Worm (Caenorhabditis elegans) whole organism, young adult: Measurements from ENCODE around the gene col-120.

ENCODE experiments used
- C17E4.6 ChIP-seq: fragments of 200-800 bp; sonication (Bioruptor generic); IDR thresholded peaks from 2 replicates; pipeline ENCODE4 v1.3.6; 2022; ENCODE audit warnings: missing genetic modification reagents, missing genetic modification characterization, missing compliant biosample characterization
- F10E7.11 ChIP-seq: sonication (generic microtip); optimal IDR thresholded peaks from 2 replicates; lab custom pipeline; 2017; ENCODE audit warnings: mild to moderate bottlenecking, missing genetic modification characterization, moderate library complexity, missing compliant biosample characterization
- F57A8.1 ChIP-seq: fragments of 200-800 bp; sonication (Bioruptor generic); optimal IDR thresholded peaks from 2 replicates; lab custom pipeline; 2018; ENCODE audit warnings: mild to moderate bottlenecking, missing genetic modification characterization, moderate library complexity, missing compliant biosample characterization
- K11D2.4 ChIP-seq: fragments of 200-800 bp; sonication (Bioruptor generic); IDR thresholded peaks from 2 replicates; pipeline ENCODE4 v1.3.6; 2022; ENCODE audit warnings: missing genetic modification reagents, missing genetic modification characterization, missing compliant biosample characterization
- T26A5.8 ChIP-seq: sonication (generic microtip); optimal IDR thresholded peaks from 2 replicates; lab custom pipeline; 2016; ENCODE audit warnings: missing genetic modification characterization, missing compliant biosample characterization
- akir-1 ChIP-seq: fragments of 200-800 bp; sonication (Bioruptor generic); optimal IDR thresholded peaks from 2 replicates; lab custom pipeline; 2018; ENCODE audit warnings: mild to moderate bottlenecking, missing genetic modification characterization, moderate library complexity, missing compliant biosample characterization
- aptf-3 ChIP-seq: fragments of 200-800 bp; sonication (Bioruptor generic); IDR thresholded peaks from 2 replicates; pipeline ENCODE4 v1.3.6; 2022; ENCODE audit warnings: missing genetic modification characterization, missing compliant biosample characterization
- atf-7 ChIP-seq: sonication (generic microtip); optimal IDR thresholded peaks from 2 replicates; lab custom pipeline; 2017; ENCODE audit warnings: mild to moderate bottlenecking, missing genetic modification characterization, missing compliant biosample characterization
- attf-3 ChIP-seq: fragments of 200-800 bp; sonication (Bioruptor generic); conservative IDR thresholded peaks from 2 replicates; pipeline ENCODE4 v1.3.6; 2022; ENCODE audit warnings: missing genetic modification reagents, missing genetic modification characterization, missing compliant biosample characterization
- attf-5 ChIP-seq: fragments of 200-800 bp; sonication (Bioruptor generic); optimal IDR thresholded peaks from 2 replicates; lab custom pipeline; 2018; ENCODE audit warnings: mild to moderate bottlenecking, missing genetic modification characterization, missing compliant biosample characterization
- attf-6 ChIP-seq: fragments of 200-800 bp; sonication (Bioruptor generic); IDR thresholded peaks from 2 replicates; pipeline ENCODE4 v1.3.6; 2022; ENCODE audit warnings: missing genetic modification reagents, missing genetic modification characterization, missing compliant biosample characterization
- bed-2 ChIP-seq: fragments of 200-800 bp; sonication (Bioruptor generic); IDR thresholded peaks from 2 replicates; pipeline ENCODE4 v1.3.6; 2022; ENCODE audit warnings: missing genetic modification reagents, missing genetic modification characterization, missing compliant biosample characterization
- ccch-3 ChIP-seq: fragments of 200-800 bp; sonication (Bioruptor generic); optimal IDR thresholded peaks from 2 replicates; lab custom pipeline; 2018; ENCODE audit warnings: mild to moderate bottlenecking, missing genetic modification characterization, missing compliant biosample characterization
- cebp-1 ChIP-seq, 2 experiments: fragments of 200-800 bp in 1 of 2; sonication (Bioruptor generic) in 1 of 2; sonication (generic microtip) in 1 of 2; IDR thresholded peaks in 1 of 2; optimal IDR thresholded peaks in 1 of 2; 2 replicates each; pipeline versions ENCODE4 v1.3.6 to Lab custom; 2017 to 2022; ENCODE audit warnings: missing compliant biosample characterization in 2 of 2, missing genetic modification characterization in 2 of 2, mild to moderate bottlenecking in 1 of 2, missing genetic modification reagents in 1 of 2, moderate library complexity in 1 of 2
- cebp-2 ChIP-seq: fragments of 200-800 bp; sonication (Bioruptor generic); IDR thresholded peaks from 2 replicates; pipeline ENCODE4 v1.3.6; 2022; ENCODE audit warnings: missing genetic modification characterization, missing compliant biosample characterization
- ceh-100 ChIP-seq: fragments of 200-800 bp; sonication (Bioruptor generic); IDR thresholded peaks from 2 replicates; pipeline ENCODE4 v1.3.6; 2022; ENCODE audit warnings: missing genetic modification reagents, missing genetic modification characterization, missing compliant biosample characterization
- ceh-27 ChIP-seq: fragments of 200-800 bp; sonication (Bioruptor generic); optimal IDR thresholded peaks from 2 replicates; lab custom pipeline; 2018; ENCODE audit warnings: mild to moderate bottlenecking, missing genetic modification characterization, moderate library complexity, missing compliant biosample characterization
- ceh-40 ChIP-seq: fragments of 200-800 bp; sonication (Bioruptor generic); IDR thresholded peaks from 2 replicates; pipeline ENCODE4 v1.3.6; 2022; ENCODE audit warnings: missing genetic modification characterization, missing compliant biosample characterization
- ceh-91 ChIP-seq: fragments of 200-800 bp; sonication (Bioruptor generic); IDR thresholded peaks from 2 replicates; pipeline ENCODE4 v1.3.6; 2022; ENCODE audit warnings: missing genetic modification reagents, missing genetic modification characterization, missing compliant biosample characterization
- dpff-1 ChIP-seq: sonication (generic microtip); optimal IDR thresholded peaks from 2 replicates; lab custom pipeline; 2017; ENCODE audit warnings: mild to moderate bottlenecking, missing genetic modification characterization, missing compliant biosample characterization
- efl-1 ChIP-seq: fragments of 150-350 bp; optimal IDR thresholded peaks from 2 replicates; lab custom pipeline; 2014; ENCODE audit warnings: missing biosample characterization, missing genetic modification reagents, missing genetic modification characterization
- egl-18 ChIP-seq: fragments of 200-800 bp; sonication (Bioruptor generic); IDR thresholded peaks from 2 replicates; pipeline ENCODE4 v1.3.6; 2022; ENCODE audit warnings: missing genetic modification reagents, missing genetic modification characterization, missing compliant biosample characterization
- egrh-3 ChIP-seq: fragments of 200-800 bp; sonication (Bioruptor generic); IDR thresholded peaks from 2 replicates; pipeline ENCODE4 v1.3.6; 2022; ENCODE audit warnings: missing genetic modification reagents, missing genetic modification characterization, missing compliant biosample characterization
- ekl-4 ChIP-seq: fragments of 200-800 bp; sonication (Bioruptor generic); IDR thresholded peaks from 2 replicates; pipeline ENCODE4 v1.3.6; 2022; ENCODE audit warnings: missing genetic modification reagents, missing genetic modification characterization, missing compliant biosample characterization
- ets-4 ChIP-seq: fragments of 200-800 bp; sonication (Bioruptor generic); optimal IDR thresholded peaks from 2 replicates; lab custom pipeline; 2018; ENCODE audit warnings: mild to moderate bottlenecking, missing genetic modification characterization, missing compliant biosample characterization
- hmg-20 ChIP-seq: fragments of 200-800 bp; sonication (Bioruptor generic); IDR thresholded peaks from 2 replicates; pipeline ENCODE4 v1.3.6; 2022; ENCODE audit warnings: missing genetic modification reagents, missing genetic modification characterization, missing compliant biosample characterization
- hsf-1 ChIP-seq: fragments of 200-800 bp; sonication (Bioruptor generic); IDR thresholded peaks from 2 replicates; pipeline ENCODE4 v1.3.6; 2022; ENCODE audit warnings: missing genetic modification reagents, missing genetic modification characterization, missing compliant biosample characterization
- let-526 ChIP-seq: fragments of 200-800 bp; sonication (Bioruptor generic); IDR thresholded peaks from 2 replicates; pipeline ENCODE4 v1.3.6; 2022; ENCODE audit warnings: missing genetic modification reagents, missing genetic modification characterization, missing compliant biosample characterization
- lir-1 ChIP-seq: fragments of 200-800 bp; sonication (Bioruptor generic); conservative IDR thresholded peaks from 2 replicates; pipeline ENCODE4 v1.3.6; 2022; ENCODE audit warnings: missing genetic modification reagents, missing genetic modification characterization, missing compliant biosample characterization
- lsy-27 ChIP-seq: sonication (generic microtip); optimal IDR thresholded peaks from 2 replicates; lab custom pipeline; 2017; ENCODE audit warnings: missing genetic modification characterization, mild to moderate bottlenecking, missing compliant biosample characterization, antibody characterized with exemption, missing genotype, borderline replicate concordance; ENCODE audit not compliant: insufficient read depth
- madf-8 ChIP-seq: fragments of 200-800 bp; sonication (Bioruptor generic); conservative IDR thresholded peaks from 2 replicates; pipeline ENCODE4 v1.3.6; 2022; ENCODE audit warnings: missing genetic modification reagents, missing genetic modification characterization, missing compliant biosample characterization
- mel-28 ChIP-seq: sonication (generic microtip); optimal IDR thresholded peaks from 2 replicates; lab custom pipeline; 2016; ENCODE audit warnings: borderline replicate concordance, mild to moderate bottlenecking, missing genetic modification characterization, missing compliant biosample characterization
- mes-4 ChIP-seq: sonication (generic microtip); optimal IDR thresholded peaks from 2 replicates; lab custom pipeline; 2016; ENCODE audit warnings: missing genotype, missing genetic modification characterization, missing compliant biosample characterization
- nfya-2 ChIP-seq: fragments of 200-800 bp; sonication (Bioruptor generic); IDR thresholded peaks from 2 replicates; pipeline ENCODE4 v1.3.6; 2022; ENCODE audit warnings: missing genetic modification reagents, missing genetic modification characterization, missing compliant biosample characterization
- nhr-80 ChIP-seq: sonication (generic microtip); optimal IDR thresholded peaks from 2 replicates; lab custom pipeline; 2016; ENCODE audit warnings: missing genetic modification characterization, missing compliant biosample characterization
- nhr-90 ChIP-seq: sonication (generic microtip); optimal IDR thresholded peaks from 2 replicates; lab custom pipeline; 2016; ENCODE audit warnings: missing genotype, mild to moderate bottlenecking, missing genetic modification characterization, missing compliant biosample characterization
- pbrm-1 ChIP-seq: fragments of 200-800 bp; sonication (Bioruptor generic); IDR thresholded peaks from 2 replicates; pipeline ENCODE4 v1.3.6; 2022; ENCODE audit warnings: missing genetic modification reagents, missing genetic modification characterization, missing compliant biosample characterization
- pha-4 ChIP-seq: fragments of 150-350 bp; sonication (generic microtip); optimal IDR thresholded peaks from 2 replicates; lab custom pipeline; 2014; ENCODE audit warnings: missing biosample characterization, missing genetic modification reagents, missing genetic modification characterization
- rcor-1 ChIP-seq: fragments of 200-800 bp; sonication (Bioruptor generic); IDR thresholded peaks from 2 replicates; pipeline ENCODE4 v1.3.6; 2022; ENCODE audit warnings: missing genetic modification reagents, missing genetic modification characterization, missing compliant biosample characterization
- sdz-38 ChIP-seq: sonication (generic microtip); optimal IDR thresholded peaks from 2 replicates; lab custom pipeline; 2016; ENCODE audit warnings: missing genotype, missing genetic modification characterization, missing compliant biosample characterization
- snpc-1.3 ChIP-seq: sonication (generic microtip); optimal IDR thresholded peaks from 2 replicates; lab custom pipeline; 2017; ENCODE audit warnings: missing genetic modification characterization, mild to moderate bottlenecking, missing compliant biosample characterization, antibody characterized with exemption, moderate library complexity, missing genotype, missing genetic modification reagents; ENCODE audit not compliant: insufficient read depth
- snpc-4 ChIP-seq, 5 experiments: fragments of 150-350 bp in 1 of 5; sonication (generic microtip) in 4 of 5; optimal IDR thresholded peaks; 2 replicates each; lab custom pipeline; 2014 to 2018; ENCODE audit warnings: missing genetic modification characterization in 5 of 5, missing biosample characterization in 3 of 5, antibody characterized with exemption in 2 of 5, mild to moderate bottlenecking in 2 of 5, missing compliant biosample characterization in 2 of 5, missing genotype in 2 of 5, moderate library complexity in 2 of 5, missing genetic modification reagents in 1 of 5
- sptf-2 ChIP-seq: fragments of 200-800 bp; sonication (Bioruptor generic); optimal IDR thresholded peaks from 2 replicates; lab custom pipeline; 2018; ENCODE audit warnings: mild to moderate bottlenecking, missing genetic modification characterization, missing compliant biosample characterization
- xnd-1 ChIP-seq: sonication (generic microtip); optimal IDR thresholded peaks from 2 replicates; lab custom pipeline; 2016; ENCODE audit warnings: missing genotype, missing genetic modification reagents, missing genetic modification characterization, missing compliant biosample characterization

Gene col-120

ce11 chrIV:9258547-9258946 lies 3.0 kb downstream of the col-120 start (continued):
- TF ChIP-seq cebp-2 (GFP tag; lab: Robert Waterston, UW) (no peak), rcor-1 (GFP tag; lab: Robert Waterston, UW) (no peak), dpff-1 (no peak), let-526 (GFP tag; lab: Robert Waterston, UW) (no peak), sdz-38 (no peak), ekl-4 (GFP tag; lab: Robert Waterston, UW) (peak; percentile 24; the same call in 1 of the 2 replicates), snpc-4 (GFP tag; optimal IDR thresholded peaks at IDR 0.05; lab: Kevin White, UChicago) (no peak), snpc-4 (tag; optimal IDR thresholded peaks at IDR 0.05; lab: Kevin White, UChicago) (peak in 1 of 4 experiments; percentile 11), ceh-100 (GFP tag; lab: Robert Waterston, UW) (no peak)

DNA sequence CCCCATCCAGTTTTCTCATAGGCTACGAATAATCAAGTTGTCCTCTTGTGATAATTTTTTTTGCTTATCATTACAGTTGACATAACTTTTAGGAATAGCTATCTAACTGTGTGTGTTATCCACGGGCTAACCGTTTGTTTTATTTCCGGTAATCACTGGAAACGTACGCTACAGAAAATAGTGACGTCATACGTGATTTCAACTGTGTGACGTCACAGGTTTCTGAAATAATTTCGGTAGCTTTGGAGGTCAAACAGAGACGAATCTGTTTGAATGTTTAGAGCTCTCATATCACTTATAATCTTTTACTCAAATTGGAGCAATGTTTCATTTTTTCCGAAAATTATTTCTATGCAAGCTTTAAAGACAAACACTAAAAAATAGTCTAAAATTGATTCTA lies 4.7 kb downstream of the col-120 start:
- TF ChIP-seq pha-4 (tag; lab: Kevin White, UChicago), result no peak
- TF ChIP-seq F57A8.1 (GFP tag; lab: Kevin White, UChicago), result no peak
- no peak for TF ChIP-seq aptf-3 (GFP tag; lab: Robert Waterston, UW)
- no peak for TF ChIP-seq akir-1 (GFP tag; lab: Kevin White, UChicago)
- TF ChIP-seq ceh-27 (GFP tag; lab: Kevin White, UChicago), result no peak
- TF ChIP-seq hmg-20, result no peak
- TF ChIP-seq hsf-1 (GFP tag; lab: Robert Waterston, UW), result no peak
- no peak for TF ChIP-seq madf-8 (GFP tag; lab: Robert Waterston, UW)
- TF ChIP-seq ceh-91 (GFP tag; lab: Robert Waterston, UW), result no peak
- no peak for TF ChIP-seq xnd-1 (tag; lab: Kevin White, UChicago)
- TF ChIP-seq atf-7 (tag; lab: Kevin White, UChicago), result no peak
- no peak for TF ChIP-seq nhr-80
- no peak for TF ChIP-seq egrh-3 (GFP tag; lab: Robert Waterston, UW)
- no peak for TF ChIP-seq sdz-38
- TF ChIP-seq F10E7.11 (tag; lab: Kevin White, UChicago), result no peak
- TF ChIP-seq mes-4 (tag; lab: Kevin White, UChicago), result no peak

DNA sequence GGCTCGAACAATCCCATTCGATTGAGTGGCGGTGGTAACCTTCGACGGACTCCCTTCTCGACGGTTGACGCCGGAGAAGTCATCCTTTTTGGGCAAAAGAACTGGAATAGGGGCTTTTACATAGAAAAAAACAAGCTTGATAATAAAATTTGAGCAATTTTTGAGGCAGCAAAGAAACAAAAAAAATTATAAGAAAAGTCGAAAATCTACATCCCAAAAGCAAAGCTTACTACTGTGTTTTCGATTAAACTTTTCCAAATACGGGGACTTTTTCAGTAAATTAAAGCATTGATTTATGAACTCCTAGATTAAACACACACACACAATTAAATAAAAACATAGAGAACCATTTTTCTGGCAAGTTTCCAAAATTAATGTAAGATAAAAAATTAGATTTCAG lies 5.6 kb downstream of the col-120 start, which contains the start of gene Y11D7A.9:
Gene Y11D7A.9, minus strand, starts transcription at position 101 of the 400 bp plus-strand sequence.
- TF ChIP-seq mel-28 (tag; lab: Kevin White, UChicago), result no peak
- TF ChIP-seq bed-2, result no peak
- no peak for TF ChIP-seq attf-3 (GFP tag; lab: Robert Waterston, UW)
- no peak for TF ChIP-seq F57A8.1 (GFP tag; lab: Kevin White, UChicago)
- no peak for TF ChIP-seq attf-6 (GFP tag; lab: Robert Waterston, UW)
- TF ChIP-seq madf-8 (GFP tag; lab: Robert Waterston, UW), result no peak
- TF ChIP-seq T26A5.8 (tag; lab: Kevin White, UChicago), result no peak
- no peak for TF ChIP-seq ceh-40 (GFP tag; lab: Robert Waterston, UW)
- TF ChIP-seq attf-5 (GFP tag; lab: Kevin White, UChicago), result no peak
- TF ChIP-seq sptf-2 (GFP tag; lab: Kevin White, UChicago), result no peak

- TF ChIP-seq ets-4, result no peak
- no peak for TF ChIP-seq lir-1
- no peak for TF ChIP-seq pbrm-1 (GFP tag; lab: Robert Waterston, UW)
- no peak for TF ChIP-seq nfya-2 (GFP tag; lab: Robert Waterston, UW)
- TF ChIP-seq snpc-1.3 (tag; lab: Kevin White, UChicago), result no peak
- no peak for TF ChIP-seq lsy-27 (tag; lab: Kevin White, UChicago)
- TF ChIP-seq egl-18 (GFP tag; lab: Robert Waterston, UW), result no peak
- TF ChIP-seq ekl-4 (GFP tag; lab: Robert Waterston, UW), result no peak
- no peak for TF ChIP-seq nhr-90 (tag; lab: Kevin White, UChicago)
- TF ChIP-seq efl-1 (GFP tag; lab: Kevin White, UChicago), result no peak
- TF ChIP-seq C17E4.6 (GFP tag; lab: Robert Waterston, UW), result no peak
- no peak for TF ChIP-seq K11D2.4 (GFP tag; lab: Robert Waterston, UW)
- TF ChIP-seq cebp-1 (GFP tag; IDR thresholded peaks at IDR 0.05; lab: Robert Waterston, UW), result no peak
- no peak for TF ChIP-seq cebp-1 (tag; optimal IDR thresholded peaks at IDR 0.05; lab: Kevin White, UChicago)
- no peak for TF ChIP-seq ccch-3 (GFP tag; lab: Kevin White, UChicago)
Observed at ce11 chrIV:9251079-9251478, 10.5 kb downstream of the col-120 start, which contains the start of gene Y11D7A.8. Y11D7A.8 (plus strand) TSS chrIV:9251379.
